Fruit fly (Drosophila melanogaster) whole organism, embryonic: Measurements from ENCODE around the gene Bicra.

Experiments used
- CG10321 ChIP-seq: fragments of 200-800 bp; sonication (Bioruptor generic); IDR thresholded peaks from 2 replicates; pipeline ENCODE4 v1.3.6; 2022; ENCODE audit warnings: missing biosample characterization, missing genetic modification characterization
- CG11247 ChIP-seq: fragments of 200-800 bp; sonication (Bioruptor generic); IDR thresholded peaks from 2 replicates; pipeline ENCODE4 v1.3.6; 2022; ENCODE audit warnings: missing biosample characterization, missing genetic modification characterization
- CG11696 ChIP-seq: fragments of 200-800 bp; sonication (Bioruptor generic); IDR thresholded peaks from 2 replicates; pipeline ENCODE4 v1.3.6; 2022; ENCODE audit warnings: missing biosample characterization, missing genetic modification characterization
- CG12155 ChIP-seq: fragments of 200-800 bp; sonication (Bioruptor generic); optimal IDR thresholded peaks from 3 replicates; lab custom pipeline; 2016; ENCODE audit warnings: missing biosample characterization, missing genetic modification characterization
- CG12942 ChIP-seq: fragments of 200-800 bp; sonication (Bioruptor generic); optimal IDR thresholded peaks from 3 replicates; lab custom pipeline; 2016; ENCODE audit warnings: missing biosample characterization, missing genetic modification characterization
- CG13424 ChIP-seq: fragments of 200-800 bp; sonication (Bioruptor generic); optimal IDR thresholded peaks from 2 replicates; lab custom pipeline; 2019; ENCODE audit warnings: missing biosample characterization, mild to moderate bottlenecking, missing genetic modification characterization, moderate library complexity
- CG13624 ChIP-seq: fragments of 200-800 bp; sonication (Bioruptor generic); optimal IDR thresholded peaks from 2 replicates; lab custom pipeline; 2016; ENCODE audit warnings: missing biosample characterization, missing genetic modification characterization
- CG13894 ChIP-seq: fragments of 200-800 bp; sonication (Bioruptor generic); optimal IDR thresholded peaks from 3 replicates; lab custom pipeline; 2018; ENCODE audit warnings: missing biosample characterization, mild to moderate bottlenecking, missing genetic modification characterization, moderate library complexity
- CG15479 ChIP-seq: fragments of 200-800 bp; sonication (Bioruptor generic); optimal IDR thresholded peaks from 3 replicates; lab custom pipeline; 2019; ENCODE audit warnings: missing biosample characterization, mild to moderate bottlenecking, missing genetic modification characterization, moderate library complexity
- CG1602 ChIP-seq: fragments of 200-800 bp; sonication (Bioruptor generic); optimal IDR thresholded peaks from 3 replicates; lab custom pipeline; 2016; ENCODE audit warnings: missing biosample characterization, missing genetic modification characterization
- CG16779 ChIP-seq: fragments of 200-800 bp; sonication (Bioruptor generic); IDR thresholded peaks from 2 replicates; pipeline ENCODE4 v1.3.6; 2022; ENCODE audit warnings: missing biosample characterization, missing genetic modification characterization
- CG17829 ChIP-seq: fragments of 200-800 bp; optimal IDR thresholded peaks from 2 replicates; lab custom pipeline; 2019; ENCODE audit warnings: missing biosample characterization, mild to moderate bottlenecking, missing genetic modification characterization, moderate library complexity
- CG2889 ChIP-seq: fragments of 200-800 bp; sonication (Bioruptor generic); IDR thresholded peaks from 3 replicates; pipeline ENCODE4 v1.3.6; 2022; ENCODE audit warnings: missing biosample characterization, missing genetic modification characterization
- CG30020 ChIP-seq: fragments of 200-800 bp; optimal IDR thresholded peaks from 2 replicates; lab custom pipeline; 2019; ENCODE audit warnings: missing biosample characterization, mild to moderate bottlenecking, missing genetic modification characterization, moderate library complexity
- CG30403 ChIP-seq: fragments of 200-800 bp; sonication (Bioruptor generic); optimal IDR thresholded peaks from 3 replicates; lab custom pipeline; 2016; ENCODE audit warnings: missing biosample characterization, missing genetic modification characterization
- CG4328 ChIP-seq: fragments of 200-800 bp; sonication (Bioruptor generic); optimal IDR thresholded peaks from 3 replicates; lab custom pipeline; 2017; ENCODE audit warnings: missing biosample characterization, missing genetic modification reagents, missing genetic modification characterization
- CG5180 ChIP-seq: fragments of 200-800 bp; sonication (Bioruptor generic); optimal IDR thresholded peaks from 3 replicates; lab custom pipeline; 2017; ENCODE audit warnings: missing biosample characterization, missing genetic modification characterization, mild to moderate bottlenecking, moderate library complexity, missing genetic modification reagents
- CG6272 ChIP-seq: fragments of 200-800 bp; sonication (Bioruptor generic); IDR thresholded peaks from 2 replicates; pipeline ENCODE4 v1.3.6; 2022; ENCODE audit warnings: missing biosample characterization, missing genetic modification characterization
- CG6689 ChIP-seq: fragments of 200-800 bp; sonication (Bioruptor generic); IDR thresholded peaks from 2 replicates; pipeline ENCODE4 v1.3.6; 2022; ENCODE audit warnings: missing biosample characterization, missing genetic modification characterization
- CG6765 ChIP-seq: fragments of 200-800 bp; sonication (Bioruptor generic); optimal IDR thresholded peaks from 3 replicates; lab custom pipeline; 2017; ENCODE audit warnings: missing biosample characterization, mild to moderate bottlenecking, missing genetic modification characterization
- CG8388 ChIP-seq: fragments of 200-800 bp; sonication (Bioruptor generic); optimal IDR thresholded peaks from 2 replicates; lab custom pipeline; 2019; ENCODE audit warnings: missing biosample characterization, mild to moderate bottlenecking, missing genetic modification characterization, moderate library complexity
- CTCF ChIP-seq: fragments of 200-800 bp; sonication (Bioruptor generic); optimal IDR thresholded peaks from 2 replicates; lab custom pipeline; 2017; ENCODE audit warnings: missing biosample characterization, mild to moderate bottlenecking, missing genetic modification characterization, moderate library complexity
- D19A ChIP-seq: fragments of 200-800 bp; optimal IDR thresholded peaks from 3 replicates; lab custom pipeline; 2019; ENCODE audit warnings: missing biosample characterization, mild to moderate bottlenecking, missing genetic modification characterization, moderate library complexity
- Fer3 ChIP-seq: fragments of 200-800 bp; sonication (Bioruptor generic); optimal IDR thresholded peaks from 2 replicates; lab custom pipeline; 2018; ENCODE audit warnings: missing biosample characterization, mild to moderate bottlenecking, missing genetic modification characterization, moderate library complexity
- Gsc ChIP-seq: fragments of 200-800 bp; sonication (Bioruptor generic); IDR thresholded peaks from 2 replicates; pipeline ENCODE4 v1.3.6; 2022; ENCODE audit warnings: missing biosample characterization, missing genetic modification characterization
- Mad ChIP-seq: fragments of 200-800 bp; sonication (Bioruptor generic); optimal IDR thresholded peaks from 2 replicates; lab custom pipeline; 2016; ENCODE audit warnings: missing biosample characterization, missing genetic modification characterization
- Sox100B ChIP-seq: fragments of 200-800 bp; sonication (Bioruptor generic); optimal IDR thresholded peaks from 3 replicates; lab custom pipeline; 2018; ENCODE audit warnings: missing biosample characterization, mild to moderate bottlenecking, missing genetic modification characterization
- Spps ChIP-seq: fragments of 200-800 bp; sonication (Bioruptor generic); optimal IDR thresholded peaks from 2 replicates; lab custom pipeline; 2018; ENCODE audit warnings: missing biosample characterization, mild to moderate bottlenecking, missing genetic modification characterization
- Ssrp ChIP-seq: fragments of 200-800 bp; sonication (Bioruptor generic); optimal IDR thresholded peaks from 2 replicates; lab custom pipeline; 2018; ENCODE audit warnings: missing biosample characterization, mild to moderate bottlenecking, missing genetic modification characterization, moderate library complexity
- aop ChIP-seq: fragments of 200-800 bp; sonication (Bioruptor generic); IDR thresholded peaks from 2 replicates; pipeline ENCODE4 v1.3.6; 2022; ENCODE audit warnings: missing biosample characterization, missing genetic modification characterization
- chinmo ChIP-seq: fragments of 200-800 bp; sonication (Bioruptor generic); IDR thresholded peaks from 4 replicates; pipeline ENCODE4 v1.3.6; 2022; ENCODE audit warnings: missing biosample characterization, missing genetic modification characterization; ENCODE audit not compliant: partially characterized antibody
- croc ChIP-seq: fragments of 200-800 bp; sonication (Bioruptor generic); conservative IDR thresholded peaks from 3 replicates; pipeline ENCODE4 v1.3.6; 2022; ENCODE audit warnings: missing biosample characterization, missing genetic modification characterization
- dan ChIP-seq: fragments of 200-800 bp; sonication (Bioruptor generic); IDR thresholded peaks from 2 replicates; pipeline ENCODE4 v1.3.6; 2022; ENCODE audit warnings: missing biosample characterization, missing genetic modification characterization
- dmrt11E ChIP-seq: fragments of 200-800 bp; sonication (Bioruptor generic); optimal IDR thresholded peaks from 3 replicates; lab custom pipeline; 2018; ENCODE audit warnings: missing biosample characterization, mild to moderate bottlenecking, missing genetic modification characterization, moderate library complexity
- fd102C ChIP-seq: fragments of 200-800 bp; sonication (Bioruptor generic); optimal IDR thresholded peaks from 2 replicates; lab custom pipeline; 2018; ENCODE audit warnings: missing biosample characterization, mild to moderate bottlenecking, missing genetic modification characterization, moderate library complexity
- fru ChIP-seq: fragments of >200 bp; optimal IDR thresholded peaks from 2 replicates; lab custom pipeline; 2017
- gem ChIP-seq: fragments of 200-800 bp; sonication (Bioruptor generic); optimal IDR thresholded peaks from 2 replicates; lab custom pipeline; 2019; ENCODE audit warnings: missing biosample characterization, mild to moderate bottlenecking, missing genetic modification characterization, moderate library complexity
- gsb-n ChIP-seq: fragments of 200-800 bp; sonication (Bioruptor generic); optimal IDR thresholded peaks from 3 replicates; lab custom pipeline; 2018; ENCODE audit warnings: missing biosample characterization, mild to moderate bottlenecking, missing genetic modification characterization
- gt ChIP-seq: fragments of 200-800 bp; sonication (Bioruptor generic); IDR thresholded peaks from 2 replicates; pipeline ENCODE4 v1.3.6; 2022; ENCODE audit warnings: missing biosample characterization, missing genetic modification characterization
- her ChIP-seq: fragments of 200-800 bp; sonication (Bioruptor generic); optimal IDR thresholded peaks from 2 replicates; lab custom pipeline; 2016; ENCODE audit warnings: missing biosample characterization, missing genetic modification characterization
- ind ChIP-seq: fragments of 200-800 bp; sonication (Bioruptor generic); optimal IDR thresholded peaks from 3 replicates; lab custom pipeline; 2016; ENCODE audit warnings: missing biosample characterization, missing genetic modification characterization
- jigr1 ChIP-seq: fragments of 200-800 bp; sonication (Bioruptor generic); IDR thresholded peaks from 3 replicates; pipeline ENCODE4 v1.3.6; 2022; ENCODE audit warnings: missing biosample characterization, missing genetic modification characterization
- ken ChIP-seq: fragments of 200-800 bp; sonication (Bioruptor generic); IDR thresholded peaks from 3 replicates; pipeline ENCODE4 v1.3.6; 2022; ENCODE audit warnings: missing biosample characterization, missing genetic modification characterization
- mam ChIP-seq: fragments of 200-800 bp; sonication (Bioruptor generic); optimal IDR thresholded peaks from 3 replicates; lab custom pipeline; 2016; ENCODE audit warnings: missing biosample characterization, missing genetic modification characterization
- onecut ChIP-seq: fragments of 200-800 bp; sonication (Bioruptor generic); IDR thresholded peaks from 2 replicates; pipeline ENCODE4 v1.3.6; 2022; ENCODE audit warnings: missing biosample characterization, missing genetic modification characterization
- p53 ChIP-seq: fragments of 200-800 bp; sonication (Bioruptor generic); optimal IDR thresholded peaks from 2 replicates; lab custom pipeline; 2016; ENCODE audit warnings: missing biosample characterization, missing genetic modification characterization
- peb ChIP-seq: fragments of 200-800 bp; sonication (Bioruptor generic); IDR thresholded peaks from 2 replicates; pipeline ENCODE4 v1.3.6; 2022; ENCODE audit warnings: missing biosample characterization, missing genetic modification characterization
- ro ChIP-seq: fragments of 200-800 bp; sonication (Bioruptor generic); IDR thresholded peaks from 2 replicates; pipeline ENCODE4 v1.3.6; 2022; ENCODE audit warnings: missing biosample characterization, missing genetic modification characterization
- sens-2 ChIP-seq: fragments of 200-800 bp; sonication (Bioruptor generic); IDR thresholded peaks from 2 replicates; pipeline ENCODE4 v1.3.6; 2022; ENCODE audit warnings: missing biosample characterization, missing genetic modification characterization
- slou ChIP-seq: fragments of 200-800 bp; sonication (Bioruptor generic); optimal IDR thresholded peaks from 3 replicates; lab custom pipeline; 2016; ENCODE audit warnings: missing biosample characterization, missing genetic modification characterization
- stc ChIP-seq: fragments of 200-800 bp; sonication (Bioruptor generic); IDR thresholded peaks from 2 replicates; pipeline ENCODE4 v1.3.6; 2022; ENCODE audit warnings: missing biosample characterization, missing genetic modification characterization
- tio ChIP-seq: fragments of 200-800 bp; sonication (Bioruptor generic); optimal IDR thresholded peaks from 2 replicates; lab custom pipeline; 2017; ENCODE audit warnings: missing biosample characterization, missing genetic modification characterization, inconsistent platforms
- zf30C ChIP-seq: fragments of 200-800 bp; sonication (Bioruptor generic); optimal IDR thresholded peaks from 3 replicates; lab custom pipeline; 2018; ENCODE audit warnings: missing biosample characterization, mild to moderate bottlenecking, missing genetic modification characterization

Bicra gene

dm6 chr3R:29124128-29124527 lies 61.3 kb downstream of the Bicra start (continued):
- TF ChIP-seq CG4328 (GFP tag; lab: Kevin White, UChicago), result no peak
- TF ChIP-seq D19A (tag; lab: Kevin White, UChicago), result peak; percentile 44
- TF ChIP-seq CG30020 (tag; lab: Kevin White, UChicago), result no peak
- no peak for TF ChIP-seq chinmo (GFP tag; lab: Robert Waterston, UW)
- peak; percentile 69 for TF ChIP-seq ind
- peak; percentile 72 for TF ChIP-seq stc (GFP tag; lab: Robert Waterston, UW)
- TF ChIP-seq fru, result no peak
- peak; percentile 41 for TF ChIP-seq Ssrp (tag; lab: Kevin White, UChicago)
- TF ChIP-seq p53, result no peak
- TF ChIP-seq CG13424 (tag; lab: Kevin White, UChicago), result peak; percentile 53
- TF ChIP-seq mam, result peak; percentile 57
- peak; percentile 41; the same call in 1 of the 2 replicates for TF ChIP-seq gt (GFP tag; lab: Robert Waterston, UW)
- no peak for TF ChIP-seq zf30C
- peak; percentile 59 for TF ChIP-seq onecut
- peak; percentile 69 for TF ChIP-seq CG30403
- TF ChIP-seq CG13894 (tag; lab: Kevin White, UChicago), result no peak
- no peak for TF ChIP-seq CG16779
- TF ChIP-seq CG11247, result peak; percentile 74
- TF ChIP-seq fd102C (GFP tag; lab: Kevin White, UChicago), result no peak
- peak; percentile 69; the same call in 1 of the 3 replicates for TF ChIP-seq CG2889
- TF ChIP-seq CG15479, result no peak
- TF ChIP-seq CG17829 (tag; lab: Kevin White, UChicago), result peak; percentile 56
- peak; percentile 66 for TF ChIP-seq dan (GFP tag; lab: Robert Waterston, UW)
- TF ChIP-seq ken (GFP tag; lab: Robert Waterston, UW), result peak; percentile 87
- peak; percentile 59 for TF ChIP-seq dmrt11E
- TF ChIP-seq CG12155 (GFP tag; lab: Kevin White, UChicago), result peak; percentile 62
- TF ChIP-seq Sox100B (GFP tag; lab: Kevin White, UChicago), result peak; percentile 24
- TF ChIP-seq ro (GFP tag; lab: Robert Waterston, UW), result no peak
- TF ChIP-seq Spps (tag; lab: Kevin White, UChicago), result peak; percentile 40
- TF ChIP-seq gem (tag; lab: Kevin White, UChicago), result peak; percentile 82
- no peak for TF ChIP-seq gsb-n (tag; lab: Kevin White, UChicago)
- peak; percentile 26 for TF ChIP-seq CG12942 (GFP tag; lab: Kevin White, UChicago)
- TF ChIP-seq aop (GFP tag; lab: Robert Waterston, UW), result no peak
- peak; percentile 51; the same call in 2 of the 3 replicates for TF ChIP-seq croc (GFP tag; lab: Robert Waterston, UW)
- no peak for TF ChIP-seq jigr1
- peak; percentile 71 for TF ChIP-seq CG8388
- peak; percentile 70 for TF ChIP-seq her (GFP tag; lab: Kevin White, UChicago)
- TF ChIP-seq CG5180 (GFP tag; lab: Kevin White, UChicago), result no peak
- TF ChIP-seq CG11696, result 0 out of 2 replicates have a peak, but pooled peaks have one; percentile 20
- TF ChIP-seq CTCF, result no peak
- TF ChIP-seq CG13624 (GFP tag; lab: Kevin White, UChicago), result peak; percentile 14
- peak; percentile 48; the same call in 1 of the 2 replicates for TF ChIP-seq peb
- TF ChIP-seq Mad (GFP tag; lab: Kevin White, UChicago), result no peak
- TF ChIP-seq slou (GFP tag; lab: Kevin White, UChicago), result peak; percentile 24
- peak; percentile 47; the same call in 1 of the 2 replicates for TF ChIP-seq sens-2 (GFP tag; lab: Robert Waterston, UW)
- TF ChIP-seq CG6272 (GFP tag; lab: Robert Waterston, UW), result peak; percentile 51
- TF ChIP-seq CG1602 (GFP tag; lab: Kevin White, UChicago), result peak; percentile 57
- no peak for TF ChIP-seq tio (GFP tag; lab: Kevin White, UChicago)
- TF ChIP-seq Gsc (GFP tag; lab: Robert Waterston, UW), result peak; percentile 35; the same call in 1 of the 2 replicates
- TF ChIP-seq Fer3 (tag; lab: Kevin White, UChicago), result peak; percentile 69
- peak; percentile 87 for TF ChIP-seq CG6689 (GFP tag; lab: Robert Waterston, UW)
- no peak; the same call in 1 of the 2 replicates for TF ChIP-seq CG10321 (GFP tag; lab: Robert Waterston, UW)
- TF ChIP-seq CG6765 (GFP tag; lab: Kevin White, UChicago), result no peak
